Worm (Caenorhabditis elegans) whole organism, young adult: ENCODE data around the gene F38A5.2.

Experiments used
- B0035.1 ChIP-seq: sonication (generic microtip); optimal IDR thresholded peaks from 2 replicates; lab custom pipeline; 2016; ENCODE audit warnings: missing genetic modification characterization, mild to moderate bottlenecking, missing compliant biosample characterization, missing genotype, missing genetic modification reagents
- B0261.1 ChIP-seq: sonication (generic microtip); optimal IDR thresholded peaks from 2 replicates; lab custom pipeline; 2016; ENCODE audit warnings: mild to moderate bottlenecking, missing genetic modification characterization, moderate library complexity, missing compliant biosample characterization
- C17E4.6 ChIP-seq: fragments of 200-800 bp; sonication (Bioruptor generic); IDR thresholded peaks from 2 replicates; pipeline ENCODE4 v1.3.6; 2022; ENCODE audit warnings: missing genetic modification reagents, missing genetic modification characterization, missing compliant biosample characterization
- D2030.7 ChIP-seq: fragments of 200-800 bp; sonication (Bioruptor generic); IDR thresholded peaks from 2 replicates; pipeline ENCODE4 v1.3.6; 2022; ENCODE audit warnings: missing genetic modification reagents, missing genetic modification characterization, missing compliant biosample characterization
- F22D6.2 ChIP-seq: sonication (generic microtip); optimal IDR thresholded peaks from 2 replicates; lab custom pipeline; 2016; ENCODE audit warnings: mild to moderate bottlenecking, missing genetic modification characterization, missing compliant biosample characterization
- F37B4.10 ChIP-seq: fragments of 200-800 bp; sonication (Bioruptor generic); IDR thresholded peaks from 2 replicates; pipeline ENCODE4 v1.3.6; 2022; ENCODE audit warnings: missing genetic modification characterization, missing compliant biosample characterization
- F39B2.1 ChIP-seq: fragments of 200-800 bp; sonication (Bioruptor generic); IDR thresholded peaks from 2 replicates; pipeline ENCODE4 v1.3.6; 2022; ENCODE audit warnings: missing genetic modification reagents, missing genetic modification characterization, missing compliant biosample characterization
- T07F8.4 ChIP-seq: sonication (generic microtip); optimal IDR thresholded peaks from 2 replicates; lab custom pipeline; 2016; ENCODE audit warnings: mild to moderate bottlenecking, missing genetic modification characterization, moderate library complexity, missing compliant biosample characterization
- Y56A3A.18 ChIP-seq: fragments of 200-800 bp; sonication (Bioruptor generic); IDR thresholded peaks from 2 replicates; pipeline ENCODE4 v1.3.6; 2022; ENCODE audit warnings: missing genetic modification reagents, missing genetic modification characterization, missing compliant biosample characterization
- ZK185.1 ChIP-seq: sonication (generic microtip); optimal IDR thresholded peaks from 2 replicates; lab custom pipeline; 2016; ENCODE audit warnings: mild to moderate bottlenecking, missing genetic modification characterization, missing compliant biosample characterization; ENCODE audit not compliant: poor library complexity, severe bottlenecking
- aptf-3 ChIP-seq: fragments of 200-800 bp; sonication (Bioruptor generic); IDR thresholded peaks from 2 replicates; pipeline ENCODE4 v1.3.6; 2022; ENCODE audit warnings: missing genetic modification characterization, missing compliant biosample characterization
- athp-1 ChIP-seq: sonication (generic microtip); optimal IDR thresholded peaks from 2 replicates; lab custom pipeline; 2017; ENCODE audit warnings: mild to moderate bottlenecking, missing genetic modification characterization, missing compliant biosample characterization
- attf-3 ChIP-seq: fragments of 200-800 bp; sonication (Bioruptor generic); conservative IDR thresholded peaks from 2 replicates; pipeline ENCODE4 v1.3.6; 2022; ENCODE audit warnings: missing genetic modification reagents, missing genetic modification characterization, missing compliant biosample characterization
- bed-1 ChIP-seq: fragments of 200-800 bp; sonication (Bioruptor generic); IDR thresholded peaks from 2 replicates; pipeline ENCODE4 v1.3.6; 2022; ENCODE audit warnings: missing genetic modification reagents, missing genetic modification characterization, missing compliant biosample characterization
- ccch-3 ChIP-seq: fragments of 200-800 bp; sonication (Bioruptor generic); optimal IDR thresholded peaks from 2 replicates; lab custom pipeline; 2018; ENCODE audit warnings: mild to moderate bottlenecking, missing genetic modification characterization, missing compliant biosample characterization
- cebp-2 ChIP-seq: fragments of 200-800 bp; sonication (Bioruptor generic); IDR thresholded peaks from 2 replicates; pipeline ENCODE4 v1.3.6; 2022; ENCODE audit warnings: missing genetic modification characterization, missing compliant biosample characterization
- ceh-100 ChIP-seq: fragments of 200-800 bp; sonication (Bioruptor generic); IDR thresholded peaks from 2 replicates; pipeline ENCODE4 v1.3.6; 2022; ENCODE audit warnings: missing genetic modification reagents, missing genetic modification characterization, missing compliant biosample characterization
- ceh-40 ChIP-seq: fragments of 200-800 bp; sonication (Bioruptor generic); IDR thresholded peaks from 2 replicates; pipeline ENCODE4 v1.3.6; 2022; ENCODE audit warnings: missing genetic modification characterization, missing compliant biosample characterization
- die-1 ChIP-seq: sonication (generic microtip); optimal IDR thresholded peaks from 2 replicates; lab custom pipeline; 2016; ENCODE audit warnings: missing genotype, mild to moderate bottlenecking, missing genetic modification characterization, missing compliant biosample characterization
- dpff-1 ChIP-seq: sonication (generic microtip); optimal IDR thresholded peaks from 2 replicates; lab custom pipeline; 2017; ENCODE audit warnings: mild to moderate bottlenecking, missing genetic modification characterization, missing compliant biosample characterization
- dpl-1 ChIP-seq: fragments of 150-350 bp; optimal IDR thresholded peaks from 2 replicates; lab custom pipeline; 2014; ENCODE audit warnings: missing biosample characterization, missing genetic modification reagents, missing genetic modification characterization
- egrh-3 ChIP-seq: fragments of 200-800 bp; sonication (Bioruptor generic); IDR thresholded peaks from 2 replicates; pipeline ENCODE4 v1.3.6; 2022; ENCODE audit warnings: missing genetic modification reagents, missing genetic modification characterization, missing compliant biosample characterization
- hmg-1.2 ChIP-seq: fragments of 200-800 bp; sonication (Bioruptor generic); IDR thresholded peaks from 2 replicates; pipeline ENCODE4 v1.3.6; 2022; ENCODE audit warnings: missing genetic modification reagents, missing genetic modification characterization, missing compliant biosample characterization
- hsf-1 ChIP-seq: fragments of 200-800 bp; sonication (Bioruptor generic); IDR thresholded peaks from 2 replicates; pipeline ENCODE4 v1.3.6; 2022; ENCODE audit warnings: missing genetic modification reagents, missing genetic modification characterization, missing compliant biosample characterization
- let-526 ChIP-seq: fragments of 200-800 bp; sonication (Bioruptor generic); IDR thresholded peaks from 2 replicates; pipeline ENCODE4 v1.3.6; 2022; ENCODE audit warnings: missing genetic modification reagents, missing genetic modification characterization, missing compliant biosample characterization
- let-607 ChIP-seq, 2 experiments: fragments of 200-800 bp in 1 of 2; sonication (Bioruptor generic) in 1 of 2; sonication (generic microtip) in 1 of 2; optimal IDR thresholded peaks; 2 replicates each; lab custom pipeline; 2016 to 2018; ENCODE audit warnings: mild to moderate bottlenecking in 2 of 2, missing compliant biosample characterization in 2 of 2, missing genetic modification characterization in 2 of 2, moderate library complexity in 2 of 2, missing genotype in 1 of 2
- lin-26 ChIP-seq: fragments of 200-800 bp; sonication (Bioruptor generic); IDR thresholded peaks from 2 replicates; pipeline ENCODE4 v1.3.6; 2022; ENCODE audit warnings: missing genetic modification reagents, missing genetic modification characterization, missing compliant biosample characterization
- lin-40 ChIP-seq: sonication (generic microtip); optimal IDR thresholded peaks from 2 replicates; lab custom pipeline; 2016; ENCODE audit warnings: missing genetic modification characterization, mild to moderate bottlenecking, missing compliant biosample characterization, missing genotype, missing genetic modification reagents
- lin-54 ChIP-seq: fragments of 200-800 bp; sonication (Bioruptor generic); optimal IDR thresholded peaks from 2 replicates; lab custom pipeline; 2018; ENCODE audit warnings: mild to moderate bottlenecking, missing genetic modification characterization, missing compliant biosample characterization
- lir-1 ChIP-seq: fragments of 200-800 bp; sonication (Bioruptor generic); conservative IDR thresholded peaks from 2 replicates; pipeline ENCODE4 v1.3.6; 2022; ENCODE audit warnings: missing genetic modification reagents, missing genetic modification characterization, missing compliant biosample characterization
- lsl-1 ChIP-seq: fragments of 200-800 bp; sonication (Bioruptor generic); optimal IDR thresholded peaks from 2 replicates; lab custom pipeline; 2018; ENCODE audit warnings: mild to moderate bottlenecking, missing genetic modification characterization, moderate library complexity, missing compliant biosample characterization
- madf-10 ChIP-seq: sonication (generic microtip); optimal IDR thresholded peaks from 2 replicates; lab custom pipeline; 2016; ENCODE audit warnings: mild to moderate bottlenecking, missing genetic modification characterization, missing compliant biosample characterization
- madf-6 ChIP-seq: fragments of 200-800 bp; sonication (Bioruptor generic); IDR thresholded peaks from 2 replicates; pipeline ENCODE4 v1.3.6; 2022; ENCODE audit warnings: missing genetic modification reagents, missing genetic modification characterization, missing compliant biosample characterization
- nfyb-1 ChIP-seq: fragments of 200-800 bp; sonication (Bioruptor generic); IDR thresholded peaks from 2 replicates; pipeline ENCODE4 v1.3.6; 2022; ENCODE audit warnings: missing genetic modification reagents, missing genetic modification characterization, missing compliant biosample characterization
- nhr-90 ChIP-seq: sonication (generic microtip); optimal IDR thresholded peaks from 2 replicates; lab custom pipeline; 2016; ENCODE audit warnings: missing genotype, mild to moderate bottlenecking, missing genetic modification characterization, missing compliant biosample characterization
- sea-2 ChIP-seq: fragments of 200-800 bp; sonication (Bioruptor generic); IDR thresholded peaks from 2 replicates; pipeline ENCODE4 v1.3.6; 2022; ENCODE audit warnings: missing genetic modification characterization, missing compliant biosample characterization
- snpc-4 ChIP-seq, 5 experiments: fragments of 150-350 bp in 1 of 5; sonication (generic microtip) in 4 of 5; optimal IDR thresholded peaks; 2 replicates each; lab custom pipeline; 2014 to 2018; ENCODE audit warnings: missing genetic modification characterization in 5 of 5, missing biosample characterization in 3 of 5, antibody characterized with exemption in 2 of 5, mild to moderate bottlenecking in 2 of 5, missing compliant biosample characterization in 2 of 5, missing genotype in 2 of 5, moderate library complexity in 2 of 5, missing genetic modification reagents in 1 of 5
- sptf-2 ChIP-seq: fragments of 200-800 bp; sonication (Bioruptor generic); optimal IDR thresholded peaks from 2 replicates; lab custom pipeline; 2018; ENCODE audit warnings: mild to moderate bottlenecking, missing genetic modification characterization, missing compliant biosample characterization
- unc-130 ChIP-seq: sonication (generic microtip); optimal IDR thresholded peaks from 2 replicates; lab custom pipeline; 2016; ENCODE audit warnings: missing genetic modification reagents, missing genetic modification characterization, missing compliant biosample characterization
- unc-62 ChIP-seq: fragments of 150-350 bp; optimal IDR thresholded peaks from 2 replicates; lab custom pipeline; 2014; ENCODE audit warnings: missing biosample characterization, missing genetic modification reagents, missing genetic modification characterization
- zfh-2 ChIP-seq: fragments of 200-800 bp; sonication (Bioruptor generic); conservative IDR thresholded peaks from 2 replicates; pipeline ENCODE4 v1.3.6; 2022; ENCODE audit warnings: missing genetic modification reagents, missing genetic modification characterization, missing compliant biosample characterization
- zim-3 ChIP-seq: sonication (generic microtip); optimal IDR thresholded peaks from 2 replicates; lab custom pipeline; 2017; ENCODE audit warnings: mild to moderate bottlenecking, missing genetic modification characterization, moderate library complexity, missing compliant biosample characterization
- ztf-22 ChIP-seq: fragments of 200-800 bp; sonication (Bioruptor generic); optimal IDR thresholded peaks from 2 replicates; lab custom pipeline; 2018; ENCODE audit warnings: mild to moderate bottlenecking, missing genetic modification characterization, moderate library complexity, missing compliant biosample characterization
- ztf-28 ChIP-seq: fragments of 200-800 bp; sonication (Bioruptor generic); IDR thresholded peaks from 2 replicates; pipeline ENCODE4 v1.3.6; 2022; ENCODE audit warnings: missing genetic modification reagents, missing genetic modification characterization, missing compliant biosample characterization
- ztf-3 ChIP-seq: fragments of 200-800 bp; sonication (Bioruptor generic); optimal IDR thresholded peaks from 2 replicates; lab custom pipeline; 2018; ENCODE audit warnings: mild to moderate bottlenecking, missing genetic modification characterization, missing compliant biosample characterization

F38A5.2 gene

ce11 chrIV:6548609-6549008 lies 36.6 kb downstream of the F38A5.2 start, which contains the start of gene fan-1 (continued):
- no peak for TF ChIP-seq ZK185.1 (tag; lab: Kevin White, UChicago)
- no peak for TF ChIP-seq let-526 (GFP tag; lab: Robert Waterston, UW)
- no peak for TF ChIP-seq sptf-2 (GFP tag; lab: Kevin White, UChicago)
- no peak for TF ChIP-seq F37B4.10
- no peak for TF ChIP-seq zfh-2 (GFP tag; lab: Robert Waterston, UW)
- peak; percentile 88 for TF ChIP-seq hmg-1.2 (GFP tag; lab: Robert Waterston, UW)
- no peak for TF ChIP-seq nhr-90 (tag; lab: Kevin White, UChicago)
- no peak for TF ChIP-seq snpc-4 (GFP tag; optimal IDR thresholded peaks at IDR 0.05; lab: Kevin White, UChicago)
- peak in 2 of 4 experiments; percentile 74 to 83 for TF ChIP-seq snpc-4 (tag; optimal IDR thresholded peaks at IDR 0.05; lab: Kevin White, UChicago)
- TF ChIP-seq dpff-1 (tag; lab: Kevin White, UChicago) = no peak
- no peak for TF ChIP-seq lir-1 (GFP tag; lab: Robert Waterston, UW)
- TF ChIP-seq let-607 (tag; optimal IDR thresholded peaks at IDR 0.05; lab: Kevin White, UChicago) = no peak
- peak; percentile 93 for TF ChIP-seq lin-54 (GFP tag; lab: Kevin White, UChicago)
- no peak for TF ChIP-seq bed-1
- TF ChIP-seq die-1 (tag; lab: Kevin White, UChicago) = no peak
- TF ChIP-seq unc-130 (GFP tag; lab: Kevin White, UChicago) = no peak
- no peak for TF ChIP-seq unc-62 (GFP tag; lab: Kevin White, UChicago)
- no peak for TF ChIP-seq lin-26 (GFP tag; lab: Robert Waterston, UW)
- TF ChIP-seq hsf-1 (GFP tag; lab: Robert Waterston, UW) = no peak
- TF ChIP-seq ccch-3 (GFP tag; lab: Kevin White, UChicago) = no peak
- TF ChIP-seq B0261.1 (tag; lab: Kevin White, UChicago) = no peak
- no peak for TF ChIP-seq madf-6
- no peak for TF ChIP-seq madf-10
- no peak for TF ChIP-seq Y56A3A.18
- TF ChIP-seq aptf-3 = no peak
- no peak for TF ChIP-seq egrh-3 (GFP tag; lab: Robert Waterston, UW)
- no peak for TF ChIP-seq T07F8.4 (tag; lab: Kevin White, UChicago)
- no peak for TF ChIP-seq F39B2.1
- TF ChIP-seq F22D6.2 = no peak
- TF ChIP-seq C17E4.6 (GFP tag; lab: Robert Waterston, UW) = no peak
- TF ChIP-seq ztf-3 (GFP tag; lab: Kevin White, UChicago) = no peak
- no peak for TF ChIP-seq nfyb-1 (GFP tag; lab: Robert Waterston, UW)
- TF ChIP-seq ztf-22 (GFP tag; lab: Kevin White, UChicago) = no peak
- no peak for TF ChIP-seq sea-2 (GFP tag; lab: Robert Waterston, UW)
- TF ChIP-seq dpl-1 (GFP tag; lab: Kevin White, UChicago) = peak; percentile 52
- TF ChIP-seq, all 124 proteins: peak for 12

- TF ChIP-seq D2030.7 (GFP tag; lab: Robert Waterston, UW) = no peak
- no peak for TF ChIP-seq ceh-100 (GFP tag; lab: Robert Waterston, UW)
- no peak for TF ChIP-seq cebp-2
- no peak for TF ChIP-seq B0035.1 (tag; lab: Kevin White, UChicago)
- TF ChIP-seq attf-3 (GFP tag; lab: Robert Waterston, UW) = no peak
- no peak for TF ChIP-seq ceh-40 (GFP tag; lab: Robert Waterston, UW)
- no peak for TF ChIP-seq ztf-28 (GFP tag; lab: Robert Waterston, UW)
- no peak for TF ChIP-seq zim-3 (tag; lab: Kevin White, UChicago)
- TF ChIP-seq lin-26 (GFP tag; lab: Robert Waterston, UW) = no peak
- no peak for TF ChIP-seq T07F8.4 (tag; lab: Kevin White, UChicago)
- no peak for TF ChIP-seq lin-40 (tag; lab: Kevin White, UChicago)
- TF ChIP-seq lsl-1 = no peak
- no peak for TF ChIP-seq athp-1 (tag; lab: Kevin White, UChicago)
Observed at ce11 chrIV:6547397-6547796, 37.8 kb downstream of the F38A5.2 start.
